Worm (Caenorhabditis elegans): ENCODE measurements around the gene ttbk-8.2.
A peak's percentile ranks its signal among the peaks of the same experiment; 100 is the strongest.

Gene ttbk-8.2

DNA sequence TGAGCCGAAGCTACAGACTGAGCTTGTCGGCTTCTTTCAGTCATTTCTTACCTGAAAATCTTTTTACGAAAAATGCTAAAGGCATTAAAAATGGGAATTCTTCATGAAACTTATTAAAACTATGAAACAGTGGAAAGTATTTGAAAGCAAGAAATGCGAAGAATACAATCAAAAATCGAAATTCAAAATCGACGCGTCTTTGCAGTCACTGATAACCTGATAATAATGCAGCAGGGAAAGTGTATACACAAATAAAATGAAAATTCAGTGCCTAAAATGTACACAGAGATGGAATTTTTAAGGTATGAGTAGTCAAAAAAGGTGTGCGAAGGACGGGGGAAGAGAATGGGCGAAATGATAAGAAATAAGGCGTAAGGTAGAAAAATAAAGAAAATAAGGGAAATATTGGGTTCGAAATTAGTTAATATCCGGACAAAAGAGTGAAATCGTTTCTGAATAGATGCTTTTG lies 17.1 kb upstream of the ttbk-8.2 start, which contains the start of gene C39H7.4:
C39H7.4 (minus strand) TSS at position 51 of the 469 bp plus-strand sequence.
- no peak for TF ChIP-seq ztf-11 (tag; optimal IDR thresholded peaks at IDR 0.05)
- TF ChIP-seq jun-1 (tag; optimal IDR thresholded peaks at IDR 0.05) = no peak
- no peak for TF ChIP-seq nfya-1 (tag; optimal IDR thresholded peaks at IDR 0.05; ENCODE audit: insufficient read depth)
- TF ChIP-seq sea-2 (GFP tag; optimal IDR thresholded peaks at IDR 0.05) = no peak
- peak; percentile 73 for TF ChIP-seq elt-2 (tag; optimal IDR thresholded peaks at IDR 0.05)
- no peak for TF ChIP-seq nhr-76 (tag; optimal IDR thresholded peaks at IDR 0.05)
- no peak for TF ChIP-seq egl-27 (tag; optimal IDR thresholded peaks at IDR 0.05)
- TF ChIP-seq lin-39 (tag; optimal IDR thresholded peaks at IDR 0.05) = no peak
- no peak for TF ChIP-seq nhr-67 (tag; optimal IDR thresholded peaks at IDR 0.05)
- no peak for TF ChIP-seq nhr-43 (tag; optimal IDR thresholded peaks at IDR 0.05; ENCODE audit: poor library complexity, severe bottlenecking)
- TF ChIP-seq egl-5 (tag; optimal IDR thresholded peaks at IDR 0.05) = no peak
- TF ChIP-seq ceh-16 (tag; optimal IDR thresholded peaks at IDR 0.05) = no peak
- no peak for TF ChIP-seq lin-15B (tag; optimal IDR thresholded peaks at IDR 0.05)
- TF ChIP-seq snpc-4 (tag; optimal IDR thresholded peaks at IDR 0.05) = no peak
- TF ChIP-seq nhr-25 (tag; optimal IDR thresholded peaks at IDR 0.05) = no peak
- peak; percentile 82 for TF ChIP-seq pqm-1 (tag; optimal IDR thresholded peaks at IDR 0.05)
- TF ChIP-seq daf-12 (tag; optimal IDR thresholded peaks at IDR 0.05) = no peak
- TF ChIP-seq unc-62 (GFP tag; optimal IDR thresholded peaks at IDR 0.05) = no peak
- TF ChIP-seq fkh-10 (GFP tag; optimal IDR thresholded peaks at IDR 0.05) = no peak
- no peak for TF ChIP-seq hmg-11 (tag; optimal IDR thresholded peaks at IDR 0.05)
- no peak for TF ChIP-seq nhr-23 (tag; optimal IDR thresholded peaks at IDR 0.05)
- no peak for TF ChIP-seq aly-2 (tag; optimal IDR thresholded peaks at IDR 0.05)
- TF ChIP-seq ztf-4 (tag; optimal IDR thresholded peaks at IDR 0.05) = no peak
- no peak for TF ChIP-seq nhr-12 (tag; optimal IDR thresholded peaks at IDR 0.05)
- TF ChIP-seq pha-4 (tag; optimal IDR thresholded peaks at IDR 0.05) = peak; percentile 79
- TF ChIP-seq fos-1 (tag; optimal IDR thresholded peaks at IDR 0.05) = no peak

DNA sequence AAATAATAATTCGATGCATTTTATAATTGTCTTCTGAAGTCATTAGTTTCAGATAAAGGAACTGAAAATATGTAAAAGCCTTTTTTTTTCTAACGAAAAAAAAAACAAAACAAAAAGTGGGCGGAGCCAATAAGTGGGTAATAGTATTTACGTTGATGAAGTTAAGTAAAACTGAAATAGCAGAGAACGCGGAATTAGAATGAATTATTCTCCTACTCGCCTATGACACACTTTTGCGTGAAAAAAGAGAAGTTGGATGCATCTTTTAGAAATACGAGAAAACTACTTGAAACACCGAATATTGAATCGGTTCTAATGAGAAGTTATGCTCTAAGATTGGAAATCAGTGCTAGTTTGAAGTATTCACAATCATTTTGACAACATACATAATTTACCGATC lies 12.1 kb upstream of the ttbk-8.2 start, which contains the start of gene srsx-16:
srsx-16 (minus strand) TSS at position 101 of the 400 bp plus-strand sequence.
- TF ChIP-seq nhr-11 (tag; optimal IDR thresholded peaks at IDR 0.05) (no peak), nhr-25 (tag; optimal IDR thresholded peaks at IDR 0.05) (no peak), nhr-67 (tag; optimal IDR thresholded peaks at IDR 0.05) (no peak), daf-12 (tag; optimal IDR thresholded peaks at IDR 0.05) (no peak), ztf-11 (tag; optimal IDR thresholded peaks at IDR 0.05) (no peak), ceh-82 (tag; optimal IDR thresholded peaks at IDR 0.05) (no peak), mml-1 (tag; optimal IDR thresholded peaks at IDR 0.05) (no peak), nhr-237 (tag; optimal IDR thresholded peaks at IDR 0.05) (no peak)

DNA sequence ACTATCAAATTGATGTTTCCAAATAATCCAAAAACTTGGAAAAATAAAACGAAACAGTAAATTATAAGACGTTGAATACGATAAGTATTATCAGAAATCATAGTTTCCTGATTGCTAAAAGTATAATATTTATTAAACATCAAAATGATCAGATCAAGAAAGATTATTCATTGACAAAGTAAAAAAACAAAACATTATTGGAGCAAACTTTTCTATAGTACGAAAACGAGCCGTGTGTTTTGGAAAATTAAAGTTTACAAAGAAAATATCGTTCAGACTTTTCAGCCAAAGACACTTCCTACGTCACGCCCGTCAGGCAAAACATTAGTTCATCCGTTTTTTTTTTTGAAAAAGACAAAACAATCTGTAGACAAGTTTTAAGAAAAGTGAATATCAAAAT lies 8.0 kb upstream of the ttbk-8.2 start, which contains the start of gene srsx-15:
srsx-15 (minus strand) TSS at position 101 of the 400 bp plus-strand sequence.
- TF ChIP-seq fos-1 (tag; optimal IDR thresholded peaks at IDR 0.05) = no peak
- TF ChIP-seq lin-39 (tag; optimal IDR thresholded peaks at IDR 0.05) = no peak
- TF ChIP-seq snpc-4 (tag; optimal IDR thresholded peaks at IDR 0.05) = no peak
- TF ChIP-seq elt-2 (tag; optimal IDR thresholded peaks at IDR 0.05) = no peak
- no peak for TF ChIP-seq nhr-23 (tag; optimal IDR thresholded peaks at IDR 0.05)
- no peak for TF ChIP-seq elt-1 (tag; optimal IDR thresholded peaks at IDR 0.05)
- no peak for TF ChIP-seq tbx-2 (tag; optimal IDR thresholded peaks at IDR 0.05)
- no peak for TF ChIP-seq nhr-28 (tag; optimal IDR thresholded peaks at IDR 0.05)
- TF ChIP-seq nhr-25 (tag; optimal IDR thresholded peaks at IDR 0.05) = no peak
- TF ChIP-seq hmg-11 (tag; optimal IDR thresholded peaks at IDR 0.05) = no peak
- TF ChIP-seq nfya-1 (tag; optimal IDR thresholded peaks at IDR 0.05; ENCODE audit: insufficient read depth) = no peak
- no peak for TF ChIP-seq mdl-1 (tag; optimal IDR thresholded peaks at IDR 0.05)
- TF ChIP-seq sea-2 (GFP tag; optimal IDR thresholded peaks at IDR 0.05) = no peak
- no peak for TF ChIP-seq lsy-12 (tag; optimal IDR thresholded peaks at IDR 0.05)
- TF ChIP-seq daf-12 (tag; optimal IDR thresholded peaks at IDR 0.05) = no peak
- TF ChIP-seq fkh-10 (GFP tag; optimal IDR thresholded peaks at IDR 0.05) = no peak
- no peak for TF ChIP-seq fkh-2 (tag; optimal IDR thresholded peaks at IDR 0.05)
- TF ChIP-seq mml-1 (tag; optimal IDR thresholded peaks at IDR 0.05) = no peak
- no peak for TF ChIP-seq egl-5 (tag; optimal IDR thresholded peaks at IDR 0.05)

DNA sequence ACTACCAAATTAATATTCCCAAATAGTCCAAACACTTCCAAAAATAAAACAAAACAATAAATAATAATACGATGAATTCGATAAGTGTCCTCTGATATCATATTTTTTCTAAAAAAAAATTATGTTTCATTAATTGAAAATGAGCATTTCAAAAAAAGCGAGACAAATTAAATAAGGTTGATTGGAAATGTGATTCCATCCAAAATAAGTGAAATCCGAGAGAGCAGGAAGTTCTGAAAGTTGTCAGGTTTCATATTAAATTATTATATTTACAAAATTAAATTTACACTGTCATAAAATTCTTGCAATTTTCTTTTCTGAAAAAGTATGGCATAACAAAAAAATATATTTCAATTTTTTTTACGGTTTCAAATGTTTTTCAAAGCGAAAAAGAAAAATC lies 4.7 kb upstream of the ttbk-8.2 start, which contains the start of gene srsx-14:
srsx-14 (minus strand) TSS at position 101 of the 400 bp plus-strand sequence.
- TF ChIP-seq nhr-12 (tag; optimal IDR thresholded peaks at IDR 0.05) (no peak), nhr-76 (tag; optimal IDR thresholded peaks at IDR 0.05) (no peak), skn-1 (tag; optimal IDR thresholded peaks at IDR 0.05) (no peak), ceh-9 (tag; optimal IDR thresholded peaks at IDR 0.05) (no peak), fkh-2 (tag; optimal IDR thresholded peaks at IDR 0.05) (no peak), nhr-77 (tag; optimal IDR thresholded peaks at IDR 0.05) (no peak), R02D3.7 (tag; optimal IDR thresholded peaks at IDR 0.05) (no peak), pqm-1 (tag; optimal IDR thresholded peaks at IDR 0.05) (no peak), hmg-11 (tag; optimal IDR thresholded peaks at IDR 0.05) (no peak), nhr-28 (tag; optimal IDR thresholded peaks at IDR 0.05) (no peak)

Data from whole organism, L3 larva.